Worm (Caenorhabditis elegans) whole organism, young adult: ENCODE measurements around the gene W01A11.1.
A peak's percentile ranks its signal among the peaks of the same experiment; 100 is the strongest.

Source experiments
- B0035.1 ChIP-seq: sonication (generic microtip); optimal IDR thresholded peaks from 2 replicates; lab custom pipeline; 2016; ENCODE audit warnings: missing genetic modification characterization, mild to moderate bottlenecking, missing compliant biosample characterization, missing genotype, missing genetic modification reagents
- B0336.3 ChIP-seq: fragments of 200-800 bp; sonication (Bioruptor generic); IDR thresholded peaks from 2 replicates; pipeline ENCODE4 v1.3.6; 2022; ENCODE audit warnings: missing genetic modification characterization, missing compliant biosample characterization
- F10E7.11 ChIP-seq: sonication (generic microtip); optimal IDR thresholded peaks from 2 replicates; lab custom pipeline; 2017; ENCODE audit warnings: mild to moderate bottlenecking, missing genetic modification characterization, moderate library complexity, missing compliant biosample characterization
- F37B4.10 ChIP-seq: fragments of 200-800 bp; sonication (Bioruptor generic); IDR thresholded peaks from 2 replicates; pipeline ENCODE4 v1.3.6; 2022; ENCODE audit warnings: missing genetic modification characterization, missing compliant biosample characterization
- F49E8.2 ChIP-seq: sonication (generic microtip); optimal IDR thresholded peaks from 3 replicates; lab custom pipeline; 2017; ENCODE audit warnings: missing genetic modification characterization, mild to moderate bottlenecking, missing compliant biosample characterization, antibody characterized with exemption, moderate library complexity; ENCODE audit not compliant: insufficient read depth
- F55B11.4 ChIP-seq: sonication (generic microtip); optimal IDR thresholded peaks from 2 replicates; lab custom pipeline; 2016; ENCODE audit warnings: missing compliant biosample characterization, missing genetic modification characterization, borderline replicate concordance; ENCODE audit not compliant: insufficient read depth
- aptf-2 ChIP-seq: fragments of 200-800 bp; sonication (Bioruptor generic); conservative IDR thresholded peaks from 2 replicates; pipeline ENCODE4 v1.3.6; 2022; ENCODE audit warnings: missing genetic modification reagents, missing genetic modification characterization, missing compliant biosample characterization
- bed-1 ChIP-seq: fragments of 200-800 bp; sonication (Bioruptor generic); IDR thresholded peaks from 2 replicates; pipeline ENCODE4 v1.3.6; 2022; ENCODE audit warnings: missing genetic modification reagents, missing genetic modification characterization, missing compliant biosample characterization
- ceh-91 ChIP-seq: fragments of 200-800 bp; sonication (Bioruptor generic); IDR thresholded peaks from 2 replicates; pipeline ENCODE4 v1.3.6; 2022; ENCODE audit warnings: missing genetic modification reagents, missing genetic modification characterization, missing compliant biosample characterization
- chd-7 ChIP-seq: sonication (generic microtip); optimal IDR thresholded peaks from 2 replicates; lab custom pipeline; 2016; ENCODE audit warnings: mild to moderate bottlenecking, missing genetic modification characterization, moderate library complexity, missing compliant biosample characterization
- dpl-1 ChIP-seq: fragments of 150-350 bp; optimal IDR thresholded peaks from 2 replicates; lab custom pipeline; 2014; ENCODE audit warnings: missing biosample characterization, missing genetic modification reagents, missing genetic modification characterization
- egl-44 ChIP-seq: fragments of 200-800 bp; sonication (Bioruptor generic); IDR thresholded peaks from 2 replicates; pipeline ENCODE4 v1.3.6; 2022; ENCODE audit warnings: missing genetic modification reagents, missing genetic modification characterization, missing compliant biosample characterization
- ets-4 ChIP-seq: fragments of 200-800 bp; sonication (Bioruptor generic); optimal IDR thresholded peaks from 2 replicates; lab custom pipeline; 2018; ENCODE audit warnings: mild to moderate bottlenecking, missing genetic modification characterization, missing compliant biosample characterization
- fkh-3 ChIP-seq: sonication (generic microtip); optimal IDR thresholded peaks from 2 replicates; lab custom pipeline; 2016; ENCODE audit warnings: mild to moderate bottlenecking, missing genetic modification characterization, missing compliant biosample characterization
- gei-17 ChIP-seq: fragments of 200-800 bp; sonication (Bioruptor generic); optimal IDR thresholded peaks from 2 replicates; lab custom pipeline; 2018; ENCODE audit warnings: mild to moderate bottlenecking, missing genetic modification characterization, missing compliant biosample characterization
- hlh-26 ChIP-seq: fragments of 200-800 bp; sonication (Bioruptor generic); conservative IDR thresholded peaks from 2 replicates; pipeline ENCODE4 v1.3.6; 2022; ENCODE audit warnings: missing genetic modification reagents, missing genetic modification characterization, missing compliant biosample characterization
- hmg-20 ChIP-seq: fragments of 200-800 bp; sonication (Bioruptor generic); IDR thresholded peaks from 2 replicates; pipeline ENCODE4 v1.3.6; 2022; ENCODE audit warnings: missing genetic modification reagents, missing genetic modification characterization, missing compliant biosample characterization
- hrde-1 ChIP-seq: sonication (generic microtip); optimal IDR thresholded peaks from 2 replicates; lab custom pipeline; 2016; ENCODE audit warnings: missing genetic modification characterization, mild to moderate bottlenecking, missing compliant biosample characterization, moderate library complexity, missing genotype, missing genetic modification reagents, borderline replicate concordance
- hsf-1 ChIP-seq: fragments of 200-800 bp; sonication (Bioruptor generic); IDR thresholded peaks from 2 replicates; pipeline ENCODE4 v1.3.6; 2022; ENCODE audit warnings: missing genetic modification reagents, missing genetic modification characterization, missing compliant biosample characterization
- let-607 ChIP-seq, 2 experiments: fragments of 200-800 bp in 1 of 2; sonication (Bioruptor generic) in 1 of 2; sonication (generic microtip) in 1 of 2; optimal IDR thresholded peaks; 2 replicates each; lab custom pipeline; 2016 to 2018; ENCODE audit warnings: mild to moderate bottlenecking in 2 of 2, missing compliant biosample characterization in 2 of 2, missing genetic modification characterization in 2 of 2, moderate library complexity in 2 of 2, missing genotype in 1 of 2
- lin-35 ChIP-seq, 3 experiments: fragments of 150-350 bp in 2 of 3; sonication (generic microtip) in 1 of 3; optimal IDR thresholded peaks; 2 replicates each; lab custom pipeline; 2014 to 2018; ENCODE audit warnings: missing biosample characterization in 3 of 3, missing genetic modification characterization in 3 of 3, missing genetic modification reagents in 3 of 3
- madf-6 ChIP-seq: fragments of 200-800 bp; sonication (Bioruptor generic); IDR thresholded peaks from 2 replicates; pipeline ENCODE4 v1.3.6; 2022; ENCODE audit warnings: missing genetic modification reagents, missing genetic modification characterization, missing compliant biosample characterization
- madf-8 ChIP-seq: fragments of 200-800 bp; sonication (Bioruptor generic); conservative IDR thresholded peaks from 2 replicates; pipeline ENCODE4 v1.3.6; 2022; ENCODE audit warnings: missing genetic modification reagents, missing genetic modification characterization, missing compliant biosample characterization
- nfya-2 ChIP-seq: fragments of 200-800 bp; sonication (Bioruptor generic); IDR thresholded peaks from 2 replicates; pipeline ENCODE4 v1.3.6; 2022; ENCODE audit warnings: missing genetic modification reagents, missing genetic modification characterization, missing compliant biosample characterization
- nfyb-1 ChIP-seq: fragments of 200-800 bp; sonication (Bioruptor generic); IDR thresholded peaks from 2 replicates; pipeline ENCODE4 v1.3.6; 2022; ENCODE audit warnings: missing genetic modification reagents, missing genetic modification characterization, missing compliant biosample characterization
- nhr-179 ChIP-seq: sonication (generic microtip); optimal IDR thresholded peaks from 2 replicates; lab custom pipeline; 2016; ENCODE audit warnings: mild to moderate bottlenecking, missing genetic modification characterization, missing compliant biosample characterization
- rcor-1 ChIP-seq: fragments of 200-800 bp; sonication (Bioruptor generic); IDR thresholded peaks from 2 replicates; pipeline ENCODE4 v1.3.6; 2022; ENCODE audit warnings: missing genetic modification reagents, missing genetic modification characterization, missing compliant biosample characterization
- repo-1 ChIP-seq: sonication (generic microtip); optimal IDR thresholded peaks from 2 replicates; lab custom pipeline; 2017; ENCODE audit warnings: mild to moderate bottlenecking, missing genetic modification characterization, missing compliant biosample characterization
- snpc-1.1 ChIP-seq: sonication (generic microtip); optimal IDR thresholded peaks from 2 replicates; lab custom pipeline; 2017; ENCODE audit warnings: missing genetic modification characterization, mild to moderate bottlenecking, missing compliant biosample characterization, antibody characterized with exemption, moderate library complexity, missing genotype, missing genetic modification reagents; ENCODE audit not compliant: insufficient read depth
- snpc-4 ChIP-seq, 5 experiments: fragments of 150-350 bp in 1 of 5; sonication (generic microtip) in 4 of 5; optimal IDR thresholded peaks; 2 replicates each; lab custom pipeline; 2014 to 2018; ENCODE audit warnings: missing genetic modification characterization in 5 of 5, missing biosample characterization in 3 of 5, antibody characterized with exemption in 2 of 5, mild to moderate bottlenecking in 2 of 5, missing compliant biosample characterization in 2 of 5, missing genotype in 2 of 5, moderate library complexity in 2 of 5, missing genetic modification reagents in 1 of 5
- ztf-3 ChIP-seq: fragments of 200-800 bp; sonication (Bioruptor generic); optimal IDR thresholded peaks from 2 replicates; lab custom pipeline; 2018; ENCODE audit warnings: mild to moderate bottlenecking, missing genetic modification characterization, missing compliant biosample characterization

W01A11.1 gene

DNA sequence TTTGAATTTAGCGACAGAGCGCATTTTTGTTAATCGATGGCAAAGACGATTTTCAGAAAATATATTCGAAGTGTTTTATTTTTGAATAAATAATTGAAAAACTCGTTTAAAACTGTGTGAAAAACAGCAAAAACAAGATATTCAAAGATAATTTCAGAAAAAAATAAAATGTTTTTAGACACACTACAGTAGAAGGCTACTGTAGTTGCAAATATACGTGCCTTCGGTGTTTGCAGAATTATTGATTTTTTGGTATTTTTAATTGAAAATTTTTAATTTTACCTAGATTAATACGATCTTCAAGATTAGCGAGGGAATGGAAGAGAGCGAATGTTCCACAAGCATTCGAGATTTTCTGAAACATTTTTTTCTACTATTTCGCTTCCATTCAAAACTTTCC lies 11.6 kb downstream of the W01A11.1 start (continued):
- TF ChIP-seq fkh-3 (tag; lab: Kevin White, UChicago) (no peak), madf-8 (GFP tag; lab: Robert Waterston, UW) (no peak), nfya-2 (GFP tag; lab: Robert Waterston, UW) (no peak), F37B4.10 (GFP tag; lab: Robert Waterston, UW) (no peak), hlh-26 (no peak)
- TF ChIP-seq, all 124 proteins: peak for 3

DNA sequence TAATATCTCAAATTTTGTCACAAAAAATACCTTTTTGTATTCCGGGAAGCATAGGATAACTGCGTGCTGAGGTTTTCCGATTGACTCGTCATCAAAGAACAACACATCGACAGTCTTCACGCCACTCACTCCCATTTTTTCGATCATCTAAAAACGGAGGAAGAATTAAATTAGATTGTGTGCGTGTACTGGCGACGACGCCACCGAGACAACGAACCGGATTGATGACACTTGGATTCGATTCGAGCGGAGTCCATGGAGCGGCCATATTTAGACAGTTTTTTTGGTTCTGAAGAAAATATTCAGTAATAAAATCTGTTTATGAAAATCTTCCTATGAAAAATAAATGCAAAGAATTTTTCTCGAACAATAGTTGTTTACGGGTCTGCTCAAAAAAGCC lies 12.1 kb downstream of the W01A11.1 start, which contains the start of gene ubh-1:
Gene ubh-1, minus strand, starts transcription at position 289 of the 400 bp plus-strand sequence.
- TF ChIP-seq hsf-1 (no peak), bed-1 (GFP tag; lab: Robert Waterston, UW) (no peak), F49E8.2 (tag; lab: Kevin White, UChicago) (no peak), nfyb-1 (GFP tag; lab: Robert Waterston, UW) (0 out of 2 replicates have a peak, but pooled peaks have one; percentile 10), aptf-2 (GFP tag; lab: Robert Waterston, UW) (no peak), B0035.1 (tag; lab: Kevin White, UChicago) (no peak), snpc-1.1 (tag; lab: Kevin White, UChicago) (no peak), egl-44 (no peak), rcor-1 (GFP tag; lab: Robert Waterston, UW) (no peak)

DNA sequence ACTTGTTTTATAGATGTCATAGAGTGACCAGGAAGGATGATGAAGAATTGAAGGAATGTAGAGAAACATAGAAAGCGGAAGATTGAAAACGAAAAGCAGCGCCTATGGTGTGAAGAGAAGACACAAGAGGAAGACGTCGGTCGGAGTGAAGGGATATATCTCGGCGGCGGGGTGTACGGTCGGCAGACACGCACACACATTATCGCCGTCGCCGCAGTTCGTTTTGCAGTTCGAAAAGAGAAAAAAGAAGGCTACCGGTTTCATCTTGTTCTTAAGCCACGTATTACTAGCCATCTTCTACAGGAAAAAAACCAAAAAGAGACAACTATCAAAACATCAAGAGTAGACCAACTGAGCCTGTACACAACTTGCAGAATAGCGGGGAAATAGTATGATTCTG lies 14.3 kb downstream of the W01A11.1 start:
- TF ChIP-seq gei-17, result no peak
- TF ChIP-seq let-607 (tag; optimal IDR thresholded peaks at IDR 0.05; lab: Kevin White, UChicago), result peak in 1 of 2 experiments; percentile 87

DNA sequence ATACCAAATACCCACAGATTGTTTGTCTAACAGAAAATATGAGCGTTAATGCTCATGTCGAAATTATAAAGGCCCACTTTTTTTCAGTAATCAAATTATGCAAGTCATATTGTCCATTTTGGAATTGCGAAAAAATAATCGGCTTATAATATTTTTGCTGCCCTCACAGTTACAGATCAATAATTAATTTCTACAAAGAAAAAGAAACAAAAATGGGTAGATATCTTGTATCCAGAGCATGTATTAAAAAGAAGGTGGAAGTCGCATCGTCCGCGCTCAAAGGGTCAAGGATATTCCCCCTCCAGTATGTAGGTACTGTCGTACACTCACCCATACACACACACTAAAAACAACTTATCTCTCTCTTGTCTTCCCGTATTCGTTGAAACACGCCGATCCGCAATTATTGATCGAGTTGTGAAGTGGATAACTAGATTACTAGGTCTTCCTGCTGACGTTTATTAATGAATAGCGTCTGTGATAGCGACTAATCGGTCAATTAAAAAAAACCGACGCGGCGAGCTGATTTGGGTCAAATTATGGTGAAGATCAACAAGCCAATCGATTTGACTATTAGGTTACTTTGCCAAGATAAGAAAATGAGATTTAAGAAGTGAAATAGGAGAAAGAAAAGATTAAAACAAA lies 14.9 kb downstream of the W01A11.1 start:
- TF ChIP-seq hmg-20 (GFP tag; lab: Robert Waterston, UW) (no peak), F55B11.4 (tag; lab: Kevin White, UChicago) (no peak), snpc-4 (GFP tag; optimal IDR thresholded peaks at IDR 0.05; lab: Kevin White, UChicago) (no peak), snpc-4 (tag; optimal IDR thresholded peaks at IDR 0.05; lab: Kevin White, UChicago) (no peak), hrde-1 (no peak), madf-6 (no peak), ztf-3 (GFP tag; lab: Kevin White, UChicago) (no peak), F10E7.11 (tag; lab: Kevin White, UChicago) (no peak), egl-44 (no peak), chd-7 (no peak), ceh-91 (no peak), ets-4 (GFP tag; lab: Kevin White, UChicago) (no peak), dpl-1 (no peak), repo-1 (tag; lab: Kevin White, UChicago) (no peak), lin-35 (GFP tag; optimal IDR thresholded peaks at IDR 0.05; lab: Kevin White, UChicago) (no peak), nhr-179 (no peak), B0336.3 (no peak)
